Worm (Caenorhabditis elegans) whole organism, L2 larva: ENCODE results near the gene rpl-20.

Experiments
- F13H6.1 ChIP-seq: sonication (generic microtip); optimal IDR thresholded peaks from 2 replicates; lab custom pipeline; 2016; ENCODE audit warnings: missing genetic modification characterization, missing compliant biosample characterization
- ceh-82 ChIP-seq: fragments of 150-350 bp; optimal IDR thresholded peaks from 2 replicates; lab custom pipeline; 2014; ENCODE audit warnings: missing biosample characterization, missing genetic modification characterization
- elt-3 ChIP-seq: sonication (generic microtip); optimal IDR thresholded peaks from 2 replicates; lab custom pipeline; 2017; ENCODE audit warnings: missing biosample characterization, missing genetic modification characterization
- ztf-11 ChIP-seq: sonication (generic microtip); optimal IDR thresholded peaks from 2 replicates; lab custom pipeline; 2017; ENCODE audit warnings: missing biosample characterization, missing genetic modification characterization

DNA sequence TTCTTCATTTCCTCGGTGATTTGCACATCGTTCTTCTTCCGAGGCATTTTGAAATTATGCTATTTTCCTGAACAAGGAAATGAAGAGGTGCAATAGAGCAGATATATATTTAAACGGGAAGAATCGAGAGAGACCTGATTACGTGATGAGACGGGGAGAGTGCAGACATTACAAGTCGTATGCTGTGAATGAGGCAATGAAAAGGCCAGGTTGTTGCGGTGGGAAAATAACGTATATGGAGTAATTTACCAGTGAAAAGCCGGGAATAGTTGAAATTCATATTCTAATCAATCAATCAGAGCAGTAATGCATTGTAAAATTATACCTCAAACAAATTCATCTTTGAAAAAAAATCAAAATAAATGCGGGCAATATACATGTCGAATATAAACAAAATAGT lies 9.1 kb upstream of the rpl-20 start, which contains the start of gene Y17G9B.8:
- TF ChIP-seq elt-3 (tag; lab: Kevin White, UChicago) (no peak), F13H6.1 (tag; lab: Kevin White, UChicago) (no peak), ceh-82 (tag; lab: Kevin White, UChicago) (no peak), ztf-11 (tag; lab: Kevin White, UChicago) (no peak)
